Worm (Caenorhabditis elegans): ENCODE measurements around the gene psr-1.

- no peak for TF ChIP-seq nhr-12 (tag; optimal IDR thresholded peaks at IDR 0.05)
- no peak for TF ChIP-seq snpc-4 (tag; optimal IDR thresholded peaks at IDR 0.05)
- no peak for TF ChIP-seq C04F5.9 (tag; optimal IDR thresholded peaks at IDR 0.05)
- TF ChIP-seq pqm-1 (tag; optimal IDR thresholded peaks at IDR 0.05): no peak
- no peak for TF ChIP-seq skn-1 (tag; optimal IDR thresholded peaks at IDR 0.05)
- TF ChIP-seq lsy-2 (tag; optimal IDR thresholded peaks at IDR 0.05): no peak
- TF ChIP-seq aha-1 (tag; optimal IDR thresholded peaks at IDR 0.05): no peak
- TF ChIP-seq unc-130 (tag; optimal IDR thresholded peaks at IDR 0.05): no peak
- no peak for TF ChIP-seq aly-2 (tag; optimal IDR thresholded peaks at IDR 0.05)
- no peak for TF ChIP-seq fos-1 (tag; optimal IDR thresholded peaks at IDR 0.05)
- TF ChIP-seq tbx-2 (tag; optimal IDR thresholded peaks at IDR 0.05): no peak
- TF ChIP-seq mdl-1 (tag; optimal IDR thresholded peaks at IDR 0.05): no peak
- TF ChIP-seq ceh-82 (tag; optimal IDR thresholded peaks at IDR 0.05): no peak
Observed at ce11 chrIV:4659277-4659676, 6.2 kb downstream of the psr-1 start, which contains the start of gene mrps-21.
